Worm (Caenorhabditis elegans) whole organism, late embryonic: ENCODE data around the gene lonp-2.

Experiments
- C08G9.2 ChIP-seq: sonication (generic microtip); optimal IDR thresholded peaks from 2 replicates; lab custom pipeline; 2016; ENCODE audit warnings: mild to moderate bottlenecking, missing genetic modification characterization, moderate library complexity, missing compliant biosample characterization
- K02D7.2 ChIP-seq: sonication (generic microtip); optimal IDR thresholded peaks from 2 replicates; lab custom pipeline; 2017; ENCODE audit warnings: mild to moderate bottlenecking, missing genetic modification characterization, missing compliant biosample characterization
- ahr-1 ChIP-seq: sonication (generic microtip); optimal IDR thresholded peaks from 2 replicates; lab custom pipeline; 2016; ENCODE audit warnings: missing genetic modification characterization, missing compliant biosample characterization
- ceh-14 ChIP-seq: sonication (generic microtip); optimal IDR thresholded peaks from 2 replicates; lab custom pipeline; 2016; ENCODE audit warnings: missing genotype, missing genetic modification characterization, missing compliant biosample characterization
- ceh-18 ChIP-seq: sonication (generic microtip); optimal IDR thresholded peaks from 2 replicates; lab custom pipeline; 2016; ENCODE audit warnings: missing genetic modification characterization, missing compliant biosample characterization
- ceh-34 ChIP-seq: sonication (generic microtip); optimal IDR thresholded peaks from 2 replicates; lab custom pipeline; 2016; ENCODE audit warnings: mild to moderate bottlenecking, missing genetic modification characterization, missing compliant biosample characterization
- dve-1 ChIP-seq: sonication (generic microtip); optimal IDR thresholded peaks from 2 replicates; lab custom pipeline; 2017; ENCODE audit warnings: antibody characterized with exemption, mild to moderate bottlenecking, missing genetic modification characterization, missing compliant biosample characterization
- elt-2 ChIP-seq: sonication (generic microtip); optimal IDR thresholded peaks from 2 replicates; lab custom pipeline; 2016; ENCODE audit warnings: missing genetic modification reagents, missing genetic modification characterization, missing compliant biosample characterization
- eyg-1 ChIP-seq: sonication (generic microtip); optimal IDR thresholded peaks from 2 replicates; lab custom pipeline; 2016; ENCODE audit warnings: missing genotype, missing genetic modification characterization, missing compliant biosample characterization
- gmeb-2 ChIP-seq: sonication (generic microtip); optimal IDR thresholded peaks from 2 replicates; lab custom pipeline; 2016; ENCODE audit warnings: missing genetic modification characterization, inconsistent platforms, missing compliant biosample characterization
- hlh-15 ChIP-seq: sonication (generic microtip); optimal IDR thresholded peaks from 2 replicates; lab custom pipeline; 2016; ENCODE audit warnings: missing genetic modification characterization, missing compliant biosample characterization
- hlh-30 ChIP-seq: sonication (generic microtip); optimal IDR thresholded peaks from 2 replicates; lab custom pipeline; 2017; ENCODE audit warnings: antibody characterized with exemption, missing genetic modification characterization, missing compliant biosample characterization; ENCODE audit not compliant: insufficient read depth
- hlh-6 ChIP-seq: sonication (generic microtip); optimal IDR thresholded peaks from 2 replicates; lab custom pipeline; 2016; ENCODE audit warnings: missing genotype, missing genetic modification characterization, missing compliant biosample characterization
- hlh-8 ChIP-seq: sonication (generic microtip); optimal IDR thresholded peaks from 2 replicates; lab custom pipeline; 2016; ENCODE audit warnings: missing genotype, missing genetic modification characterization, missing compliant biosample characterization
- lim-6 ChIP-seq: sonication (generic microtip); optimal IDR thresholded peaks from 2 replicates; lab custom pipeline; 2016; ENCODE audit warnings: missing genetic modification characterization, missing compliant biosample characterization
- lin-11 ChIP-seq: fragments of 200-800 bp; sonication (Bioruptor generic); optimal IDR thresholded peaks from 2 replicates; lab custom pipeline; 2018; ENCODE audit warnings: mild to moderate bottlenecking, missing genetic modification characterization, missing compliant biosample characterization
- madf-2 ChIP-seq: sonication (generic microtip); optimal IDR thresholded peaks from 2 replicates; lab custom pipeline; 2017; ENCODE audit warnings: missing genetic modification characterization, missing compliant biosample characterization
- mec-3 ChIP-seq: sonication (generic microtip); optimal IDR thresholded peaks from 2 replicates; lab custom pipeline; 2016; ENCODE audit warnings: borderline replicate concordance, missing genetic modification characterization, missing compliant biosample characterization
- nfya-1 ChIP-seq: sonication (generic microtip); optimal IDR thresholded peaks from 2 replicates; lab custom pipeline; 2017; ENCODE audit warnings: missing genetic modification characterization, mild to moderate bottlenecking, missing compliant biosample characterization, antibody characterized with exemption, moderate library complexity
- nhr-11 ChIP-seq: fragments of 150-350 bp; optimal IDR thresholded peaks from 2 replicates; lab custom pipeline; 2014; ENCODE audit warnings: missing biosample characterization, missing genetic modification characterization
- nhr-232 ChIP-seq: sonication (generic microtip); optimal IDR thresholded peaks from 2 replicates; lab custom pipeline; 2016; ENCODE audit warnings: missing genetic modification characterization, missing compliant biosample characterization
- npax-4 ChIP-seq: sonication (generic microtip); optimal IDR thresholded peaks from 2 replicates; lab custom pipeline; 2016; ENCODE audit warnings: missing genetic modification characterization, missing compliant biosample characterization
- pax-1 ChIP-seq: fragments of 150-350 bp; optimal IDR thresholded peaks from 2 replicates; lab custom pipeline; 2014; ENCODE audit warnings: missing biosample characterization, missing genetic modification characterization
- pqm-1 ChIP-seq: sonication (generic microtip); optimal IDR thresholded peaks from 2 replicates; lab custom pipeline; 2016; ENCODE audit warnings: missing genetic modification characterization, missing compliant biosample characterization
- sdc-2 ChIP-seq: sonication (generic microtip); optimal IDR thresholded peaks from 2 replicates; lab custom pipeline; 2016; ENCODE audit warnings: missing genotype, missing genetic modification characterization, missing compliant biosample characterization
- sox-4 ChIP-seq: sonication (generic microtip); optimal IDR thresholded peaks from 2 replicates; lab custom pipeline; 2017; ENCODE audit warnings: mild to moderate bottlenecking, missing genetic modification characterization, inconsistent platforms, missing compliant biosample characterization
- tbx-2 ChIP-seq: sonication (generic microtip); optimal IDR thresholded peaks from 2 replicates; lab custom pipeline; 2016; ENCODE audit warnings: missing genetic modification characterization, missing compliant biosample characterization
- ttx-3 ChIP-seq: sonication (generic microtip); optimal IDR thresholded peaks from 2 replicates; lab custom pipeline; 2016; ENCODE audit warnings: missing genetic modification reagents, missing genetic modification characterization, missing compliant biosample characterization
- unc-55 ChIP-seq: sonication (generic microtip); optimal IDR thresholded peaks from 2 replicates; lab custom pipeline; 2017; ENCODE audit warnings: missing biosample characterization, missing genetic modification reagents, missing genetic modification characterization
- unc-86 ChIP-seq: sonication (generic microtip); optimal IDR thresholded peaks from 2 replicates; lab custom pipeline; 2016; ENCODE audit warnings: missing genetic modification characterization, missing compliant biosample characterization
- zip-5 ChIP-seq: sonication (generic microtip); optimal IDR thresholded peaks from 2 replicates; lab custom pipeline; 2016; ENCODE audit warnings: missing genetic modification characterization, missing compliant biosample characterization
- ztf-16 ChIP-seq: sonication (generic microtip); optimal IDR thresholded peaks from 2 replicates; lab custom pipeline; 2017; ENCODE audit warnings: missing genetic modification characterization, missing compliant biosample characterization

lonp-2 gene

ce11 chrIII:12135580-12135979 lies 28.0 kb downstream of the lonp-2 start:
- TF ChIP-seq elt-2 (tag; lab: Kevin White, UChicago): peak; percentile 23
- no peak for TF ChIP-seq mec-3

- TF ChIP-seq unc-86 (tag; lab: Kevin White, UChicago): no peak
- TF ChIP-seq madf-2 (tag; lab: Kevin White, UChicago): no peak
- peak; percentile 84 for TF ChIP-seq unc-55
Observed at ce11 chrIII:12137095-12137494, 29.5 kb downstream of the lonp-2 start.

DNA sequence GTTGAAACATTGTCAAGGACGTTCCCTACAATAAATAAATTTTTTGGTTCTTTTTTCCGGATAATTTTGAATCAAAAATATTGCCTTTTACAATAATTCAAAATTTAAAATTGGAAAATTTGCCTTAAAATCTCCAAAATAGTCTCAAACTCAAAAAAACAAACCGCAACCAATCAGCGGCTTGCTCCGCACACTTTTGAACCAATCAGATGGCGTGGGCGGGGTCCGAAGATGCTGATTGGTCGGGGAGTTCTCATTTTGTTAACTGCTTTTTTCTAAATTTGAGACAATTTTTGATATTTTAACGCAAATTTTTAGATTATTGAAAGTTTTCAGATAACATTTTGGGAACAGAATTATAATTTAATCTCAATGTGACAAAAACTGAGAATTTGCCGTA lies 29.9 kb downstream of the lonp-2 start:
- TF ChIP-seq nfya-1 (peak; percentile 98), hlh-6 (tag; lab: Kevin White, UChicago) (no peak)

ce11 chrIII:12138235-12138634 lies 30.7 kb downstream of the lonp-2 start:
- no peak for TF ChIP-seq ceh-14
- TF ChIP-seq nhr-232 (tag; lab: Kevin White, UChicago): no peak
- no peak for TF ChIP-seq pqm-1 (tag; lab: Kevin White, UChicago)
- no peak for TF ChIP-seq hlh-8
- no peak for TF ChIP-seq ttx-3 (tag; lab: Kevin White, UChicago)
- TF ChIP-seq pax-1: no peak
- no peak for TF ChIP-seq hlh-15
- no peak for TF ChIP-seq lin-11 (tag; lab: Kevin White, UChicago)
- TF ChIP-seq K02D7.2 (tag; lab: Kevin White, UChicago): no peak
- TF ChIP-seq sox-4 (tag; lab: Kevin White, UChicago): no peak
- no peak for TF ChIP-seq C08G9.2

- no peak for TF ChIP-seq sox-4 (tag; lab: Kevin White, UChicago)
- peak; percentile 14 for TF ChIP-seq tbx-2 (tag; lab: Kevin White, UChicago)
- peak; percentile 40 for TF ChIP-seq nfya-1
- TF ChIP-seq sdc-2 (tag; lab: Kevin White, UChicago): no peak
Observed at ce11 chrIII:12139471-12139870, 31.9 kb downstream of the lonp-2 start.

- peak; percentile 94 for TF ChIP-seq nfya-1
- TF ChIP-seq nhr-232 (tag; lab: Kevin White, UChicago): no peak
Observed at ce11 chrIII:12142419-12143107, 35.0 kb downstream of the lonp-2 start.

ce11 chrIII:12143792-12144191 lies 36.2 kb downstream of the lonp-2 start:
- TF ChIP-seq eyg-1 (tag; lab: Kevin White, UChicago) (no peak), dve-1 (tag; lab: Kevin White, UChicago) (peak; percentile 31)

ce11 chrIII:12149958-12150357 lies 42.4 kb downstream of the lonp-2 start:
- TF ChIP-seq hlh-6 (tag; lab: Kevin White, UChicago) (no peak), ceh-18 (peak; percentile 36), ttx-3 (tag; lab: Kevin White, UChicago) (no peak), ceh-34 (tag; lab: Kevin White, UChicago) (peak; percentile 5), ahr-1 (tag; lab: Kevin White, UChicago) (no peak), ztf-16 (no peak), npax-4 (tag; lab: Kevin White, UChicago) (no peak), zip-5 (tag; lab: Kevin White, UChicago) (no peak), eyg-1 (tag; lab: Kevin White, UChicago) (no peak), sox-4 (tag; lab: Kevin White, UChicago) (no peak), nhr-11 (no peak), lim-6 (tag; lab: Kevin White, UChicago) (no peak), tbx-2 (tag; lab: Kevin White, UChicago) (no peak), gmeb-2 (tag; lab: Kevin White, UChicago) (no peak), hlh-30 (tag; lab: Kevin White, UChicago) (peak; percentile 28), elt-2 (tag; lab: Kevin White, UChicago) (no peak), ceh-14 (no peak), dve-1 (tag; lab: Kevin White, UChicago) (no peak)
